Worm (Caenorhabditis elegans) whole organism, L1 larva: ENCODE measurements around the gene doxa-1.

Experiments used
- aly-2 ChIP-seq: fragments of 150-350 bp; optimal IDR thresholded peaks from 2 replicates; lab custom pipeline; 2014; ENCODE audit warnings: missing biosample characterization, missing genetic modification characterization
- ama-1 ChIP-seq: fragments of 150-350 bp; optimal IDR thresholded peaks from 2 replicates; lab custom pipeline; 2014
- egl-27 ChIP-seq, 2 experiments: fragments of 150-350 bp in 1 of 2; sonication (generic microtip); optimal IDR thresholded peaks; 3 replicates each; lab custom pipeline; 2017 to 2018; ENCODE audit warnings: missing biosample characterization in 2 of 2, missing genetic modification characterization in 2 of 2, missing genetic modification reagents in 2 of 2
- lin-13 ChIP-seq: fragments of 150-350 bp; optimal IDR thresholded peaks from 2 replicates; lab custom pipeline; 2014; ENCODE audit warnings: missing biosample characterization, missing genetic modification reagents, missing genetic modification characterization
- lin-14 ChIP-seq: fragments of 200-800 bp; sonication (Bioruptor generic); optimal IDR thresholded peaks from 2 replicates; lab custom pipeline; 2018; ENCODE audit warnings: mild to moderate bottlenecking, missing genetic modification characterization, moderate library complexity, missing compliant biosample characterization
- mdl-1 ChIP-seq, 2 experiments: fragments of 150-350 bp; optimal IDR thresholded peaks; 2 replicates each; lab custom pipeline; 2014 to 2017; ENCODE audit warnings: missing biosample characterization in 2 of 2, missing genetic modification characterization in 2 of 2, inconsistent platforms in 1 of 2
- nhr-19 ChIP-seq: fragments of 200-800 bp; sonication (Bioruptor generic); conservative IDR thresholded peaks from 2 replicates; pipeline ENCODE4 v1.3.6; 2022; ENCODE audit warnings: missing genetic modification characterization, missing compliant biosample characterization
- nhr-237 ChIP-seq: fragments of 150-350 bp; optimal IDR thresholded peaks from 2 replicates; lab custom pipeline; 2014; ENCODE audit warnings: missing biosample characterization, missing genetic modification characterization
- nhr-76 ChIP-seq: sonication (generic microtip); optimal IDR thresholded peaks from 2 replicates; lab custom pipeline; 2017; ENCODE audit warnings: missing biosample characterization, missing genetic modification characterization
- tbx-2 ChIP-seq: sonication (generic microtip); optimal IDR thresholded peaks from 2 replicates; lab custom pipeline; 2016; ENCODE audit warnings: missing genetic modification characterization, missing compliant biosample characterization
- unc-62 ChIP-seq: fragments of 150-350 bp; optimal IDR thresholded peaks from 2 replicates; lab custom pipeline; 2014; ENCODE audit warnings: missing biosample characterization, missing genetic modification reagents, missing genetic modification characterization

DNA sequence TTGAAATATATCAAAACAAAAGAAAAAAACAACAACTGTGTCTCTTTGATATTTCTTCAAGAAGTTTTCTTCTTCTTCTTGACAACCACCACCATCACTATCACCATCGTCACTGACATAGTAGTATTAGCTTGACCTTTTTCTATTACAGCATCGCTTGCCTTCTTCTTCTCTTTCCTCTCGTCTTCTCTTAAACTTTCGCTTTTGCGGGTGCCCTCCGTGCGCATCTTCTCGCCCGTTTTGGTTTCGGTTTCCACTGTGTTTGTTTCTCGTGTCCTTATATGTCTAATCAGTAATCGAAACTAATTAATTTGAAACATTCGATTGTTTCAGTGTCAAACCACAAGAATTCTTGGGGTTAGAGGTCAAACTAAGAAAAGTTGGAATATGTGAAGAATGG, 1.5 kb upstream of the doxa-1 start:
- TF ChIP-seq aly-2 (no peak), mdl-1 (tag; optimal IDR thresholded peaks at IDR 0.05; lab: Kevin White, UChicago) (no peak), nhr-19 (GFP tag; lab: Robert Waterston, UW) (no peak), unc-62 (no peak), nhr-237 (no peak), ama-1 (lab: Kevin White, UChicago) (no peak), lin-13 (GFP tag; lab: Kevin White, UChicago) (no peak), nhr-76 (tag; lab: Kevin White, UChicago) (no peak), egl-27 (tag; optimal IDR thresholded peaks at IDR 0.05; lab: Kevin White, UChicago) (no peak), lin-14 (GFP tag; lab: Kevin White, UChicago) (no peak), tbx-2 (tag; lab: Kevin White, UChicago) (no peak)
